Worm (Caenorhabditis elegans) whole organism, L4/young adult: ENCODE results near the gene E04F6.10.

Source experiments
- W03F9.2 ChIP-seq: fragments of 150-350 bp; optimal IDR thresholded peaks from 2 replicates; lab custom pipeline; 2014; ENCODE audit warnings: missing biosample characterization, missing genetic modification characterization
- dao-5 ChIP-seq: sonication (generic microtip); optimal IDR thresholded peaks from 2 replicates; lab custom pipeline; 2016; ENCODE audit warnings: missing genotype, missing genetic modification characterization, moderate library complexity, missing compliant biosample characterization
- him-1 ChIP-seq: sonication (generic microtip); optimal IDR thresholded peaks from 2 replicates; lab custom pipeline; 2016; ENCODE audit warnings: missing genotype, missing genetic modification reagents, missing genetic modification characterization, missing compliant biosample characterization

Gene E04F6.10

DNA sequence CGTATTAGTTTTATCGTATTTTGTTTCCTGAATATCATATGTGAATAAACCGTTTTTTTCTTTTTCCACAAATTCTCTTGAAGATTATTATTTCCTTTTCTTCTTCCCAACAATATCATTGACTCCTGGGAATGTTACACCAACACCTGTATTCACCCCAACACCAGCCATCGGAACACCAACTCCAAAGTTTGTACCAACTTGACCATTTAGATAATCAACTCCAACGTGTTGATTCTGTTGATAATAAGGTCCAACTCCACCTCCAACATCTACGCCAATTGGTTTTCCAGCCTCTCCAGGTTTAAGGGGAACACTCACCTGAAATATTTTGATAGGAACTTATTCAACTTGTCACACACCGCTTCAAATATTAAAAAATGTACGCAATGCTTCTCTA lies 19.5 kb downstream of the E04F6.10 start:
- TF ChIP-seq W03F9.2 (tag; lab: Kevin White, UChicago) (no peak), dao-5 (no peak), him-1 (no peak)

DNA sequence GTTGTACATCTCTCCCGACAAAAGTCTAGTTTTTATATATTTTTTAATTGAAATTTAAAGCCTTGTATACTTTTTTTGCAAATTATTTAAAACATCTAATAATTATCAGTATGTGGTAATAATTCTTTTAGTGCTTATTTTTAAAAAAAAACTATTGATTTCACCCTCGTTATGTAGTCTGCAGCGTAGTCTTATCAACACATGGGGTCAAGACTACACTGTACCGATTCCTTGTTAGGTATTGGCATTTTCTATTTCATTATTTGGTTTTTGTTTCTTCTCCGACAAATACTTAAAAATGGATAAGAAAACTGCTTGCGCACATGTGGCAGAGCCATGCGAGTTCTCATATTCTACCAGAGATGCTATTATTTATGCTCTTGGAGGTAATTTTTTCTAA lies 20.9 kb downstream of the E04F6.10 start, which contains the start of gene maoc-1:
TSS of gene maoc-1 (plus strand) at position 237 of the 400 bp plus-strand sequence.
- TF ChIP-seq W03F9.2 (tag; lab: Kevin White, UChicago) (no peak), him-1 (no peak), dao-5 (no peak)

DNA sequence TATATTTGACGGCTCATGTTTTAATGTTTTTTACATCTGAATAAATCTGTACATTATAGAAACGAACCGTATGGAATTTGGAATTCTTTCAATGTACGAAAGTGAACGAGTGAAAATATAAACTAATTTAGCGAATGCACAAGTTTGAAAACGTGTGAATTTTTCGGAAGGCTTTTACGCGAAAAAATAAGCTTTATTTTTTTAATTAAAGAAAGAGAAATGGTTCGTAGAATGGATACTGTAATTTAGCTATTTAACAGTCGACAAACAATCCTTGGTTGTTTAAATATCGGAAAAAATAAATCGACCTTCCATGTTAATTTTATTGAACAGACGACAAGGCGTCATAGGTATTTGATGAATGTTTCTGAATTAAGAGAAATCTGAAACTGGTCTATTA lies 21.4 kb downstream of the E04F6.10 start, which contains the start of gene acdh-12:
TSS of gene acdh-12 (minus strand) at position 101 of the 400 bp plus-strand sequence.
- no peak for TF ChIP-seq him-1
- TF ChIP-seq W03F9.2 (tag; lab: Kevin White, UChicago), result no peak
- TF ChIP-seq dao-5, result no peak

DNA sequence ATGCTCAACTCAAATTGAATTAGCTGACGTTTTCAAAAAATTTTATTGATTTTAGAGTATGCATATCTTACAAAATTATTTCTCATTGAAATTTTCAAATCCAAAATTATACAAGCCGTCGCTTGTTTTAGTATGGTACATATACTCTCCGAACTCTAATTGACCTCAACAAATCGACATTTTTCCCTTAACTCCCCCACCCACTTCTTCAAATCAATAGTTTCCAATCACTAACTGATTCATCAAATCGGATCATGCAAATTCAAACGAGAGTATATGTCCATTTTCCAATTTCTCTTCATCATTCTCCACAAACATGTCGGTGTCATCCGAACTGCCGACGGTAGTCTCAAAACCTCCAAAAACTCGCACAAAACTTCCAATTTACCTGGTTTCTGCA lies 27.8 kb downstream of the E04F6.10 start, which contains the start of gene E04F6.4:
TSS of gene E04F6.4 (plus strand) at position 301 of the 400 bp plus-strand sequence.
- TF ChIP-seq W03F9.2 (tag; lab: Kevin White, UChicago), result no peak
- no peak for TF ChIP-seq dao-5
- no peak for TF ChIP-seq him-1

DNA sequence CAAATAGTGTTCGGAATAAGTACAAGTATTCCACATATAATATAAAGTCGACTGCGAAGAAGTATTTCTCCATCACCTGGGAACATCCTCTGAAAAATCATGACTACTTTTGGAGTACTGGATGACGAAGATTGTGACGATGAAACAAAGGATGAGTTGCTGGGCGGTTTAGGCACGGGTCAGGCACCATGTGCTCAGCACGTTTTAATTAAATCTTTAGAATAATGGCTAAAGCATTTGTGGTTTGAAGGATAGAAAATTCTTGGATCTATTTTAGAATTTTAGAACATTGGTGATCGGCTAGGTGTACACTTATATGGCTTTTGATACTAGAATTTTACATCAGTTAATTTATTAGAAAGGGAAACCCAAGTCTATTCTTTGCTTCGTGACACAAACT lies 29.8 kb downstream of the E04F6.10 start, which contains the start of gene C27H5.6:
TSS of gene C27H5.6 (minus strand) at position 101 of the 400 bp plus-strand sequence.
- TF ChIP-seq him-1 (no peak), W03F9.2 (tag; lab: Kevin White, UChicago) (no peak), dao-5 (no peak)

DNA sequence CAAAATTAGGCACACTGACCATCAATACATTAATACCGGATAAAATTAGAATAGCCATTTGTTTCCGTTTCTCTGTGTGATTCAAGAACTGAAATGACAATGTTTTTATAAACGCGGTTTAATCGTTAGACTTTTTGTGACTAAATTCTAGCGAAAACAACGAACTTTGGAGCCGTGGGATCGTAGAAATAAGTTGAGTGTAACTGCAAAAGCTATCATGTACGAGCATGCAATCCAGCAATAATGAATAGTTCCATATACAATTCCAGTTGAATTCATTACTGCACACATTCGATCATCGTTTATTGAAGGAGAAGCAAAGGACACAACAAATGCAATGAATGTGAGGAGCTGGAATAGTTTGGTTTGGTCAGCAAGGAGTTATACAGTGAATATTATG lies 30.8 kb downstream of the E04F6.10 start:
- no peak for TF ChIP-seq him-1

DNA sequence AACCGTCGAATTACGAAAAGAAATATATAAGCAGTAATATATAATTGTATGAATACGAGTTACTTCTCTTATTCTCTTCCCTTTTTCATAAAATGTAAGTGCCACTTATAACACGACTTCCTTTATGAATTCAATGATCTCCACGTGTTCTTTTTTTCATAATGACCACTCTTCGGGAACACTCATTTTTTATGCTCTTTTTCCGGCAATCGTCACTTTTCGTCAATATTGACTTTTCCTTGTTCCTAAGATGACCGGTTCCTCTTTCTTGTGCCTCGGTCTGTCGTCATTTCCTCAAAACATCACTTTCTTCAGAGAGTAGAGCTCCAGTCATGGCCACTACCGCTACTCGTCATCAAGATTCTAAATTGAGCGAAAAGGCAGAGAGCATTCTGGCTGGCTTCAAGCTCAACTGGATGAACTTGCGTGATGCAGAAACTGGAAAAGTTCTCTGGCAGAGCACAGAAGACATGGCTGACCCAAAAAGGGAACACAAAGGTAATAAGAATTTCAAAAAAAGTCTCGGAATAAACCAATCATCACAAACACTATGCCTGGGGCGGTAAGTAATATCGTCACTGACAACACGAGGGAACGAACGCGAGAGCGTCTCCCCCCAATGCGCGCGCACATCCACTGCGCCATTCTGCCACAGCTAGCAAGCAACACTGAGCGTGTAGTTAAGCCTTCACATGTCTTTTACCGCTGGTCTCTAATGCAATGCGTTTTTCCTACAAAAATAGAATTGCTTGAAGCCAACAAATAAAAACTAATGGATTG lies 33.3 kb downstream of the E04F6.10 start, which contains the start of gene pdl-1:
TSS of gene pdl-1 (plus strand) at position 309 of the 780 bp plus-strand sequence.
- TF ChIP-seq W03F9.2 (tag; lab: Kevin White, UChicago) (peak; percentile 51), him-1 (peak; percentile 80), dao-5 (peak; percentile 94)

DNA sequence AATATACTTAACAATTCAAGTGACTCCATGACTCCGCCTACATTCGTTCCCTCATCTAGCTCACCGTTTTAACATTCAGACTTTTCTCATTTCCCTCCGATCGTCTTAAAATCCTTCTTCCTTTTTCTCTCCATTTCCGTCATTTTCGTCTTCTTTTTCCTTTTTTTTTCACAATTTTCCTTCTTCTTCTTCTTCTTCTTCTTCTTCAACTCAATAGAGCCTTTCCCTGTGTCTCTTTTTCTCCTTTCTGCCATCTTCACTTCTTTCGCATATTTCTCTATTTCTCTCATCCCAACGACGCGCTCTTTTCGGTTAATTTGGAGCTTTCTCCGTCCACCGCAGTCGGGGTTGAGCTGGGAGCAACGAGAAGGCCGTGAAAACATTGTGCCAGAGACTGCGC lies 34.3 kb downstream of the E04F6.10 start:
- TF ChIP-seq him-1 (no peak), dao-5 (no peak), W03F9.2 (tag; lab: Kevin White, UChicago) (no peak)

DNA sequence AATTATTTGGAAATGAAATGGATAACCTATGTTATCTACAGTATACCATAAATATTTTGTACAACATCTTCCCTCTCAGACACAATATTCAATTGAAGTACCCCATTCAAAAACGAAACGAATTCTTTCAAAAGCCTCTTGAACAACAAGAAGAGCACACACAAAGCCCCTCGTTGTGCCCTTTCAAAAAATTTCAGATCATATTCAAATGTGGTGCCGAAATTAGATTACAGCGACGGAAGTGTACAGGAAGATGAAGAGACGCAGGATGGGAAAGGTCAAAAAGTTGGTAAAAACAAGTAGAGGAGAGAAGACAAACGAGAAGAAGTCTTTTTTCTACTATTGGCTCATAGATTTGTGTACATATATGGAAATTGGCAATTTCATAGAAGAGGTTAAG lies 40.8 kb downstream of the E04F6.10 start:
- no peak for TF ChIP-seq W03F9.2 (tag; lab: Kevin White, UChicago)
- no peak for TF ChIP-seq dao-5
- TF ChIP-seq him-1, result no peak

DNA sequence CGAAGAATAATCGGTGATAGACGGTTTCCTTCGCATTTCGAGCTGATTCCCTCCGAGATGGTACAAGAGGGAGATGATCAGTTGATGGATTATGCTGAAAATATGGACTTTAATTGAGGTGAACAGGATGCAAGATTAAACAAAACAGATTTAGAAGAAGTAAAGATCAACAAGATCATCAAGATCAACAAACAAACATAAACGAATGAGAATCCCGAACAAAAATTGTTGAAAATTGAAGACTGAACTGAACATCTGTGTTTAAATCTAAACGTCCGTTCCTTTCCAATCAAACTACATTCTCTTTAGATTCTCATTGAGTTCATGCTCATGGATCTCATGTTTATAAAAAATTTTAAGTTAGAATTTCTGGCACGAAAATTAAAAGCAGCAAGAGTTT lies 42.1 kb downstream of the E04F6.10 start, which contains the start of gene glc-4:
TSS of gene glc-4 (minus strand) at position 101 of the 400 bp plus-strand sequence.
- TF ChIP-seq him-1, result no peak
- no peak for TF ChIP-seq dao-5
- TF ChIP-seq W03F9.2 (tag; lab: Kevin White, UChicago), result no peak

DNA sequence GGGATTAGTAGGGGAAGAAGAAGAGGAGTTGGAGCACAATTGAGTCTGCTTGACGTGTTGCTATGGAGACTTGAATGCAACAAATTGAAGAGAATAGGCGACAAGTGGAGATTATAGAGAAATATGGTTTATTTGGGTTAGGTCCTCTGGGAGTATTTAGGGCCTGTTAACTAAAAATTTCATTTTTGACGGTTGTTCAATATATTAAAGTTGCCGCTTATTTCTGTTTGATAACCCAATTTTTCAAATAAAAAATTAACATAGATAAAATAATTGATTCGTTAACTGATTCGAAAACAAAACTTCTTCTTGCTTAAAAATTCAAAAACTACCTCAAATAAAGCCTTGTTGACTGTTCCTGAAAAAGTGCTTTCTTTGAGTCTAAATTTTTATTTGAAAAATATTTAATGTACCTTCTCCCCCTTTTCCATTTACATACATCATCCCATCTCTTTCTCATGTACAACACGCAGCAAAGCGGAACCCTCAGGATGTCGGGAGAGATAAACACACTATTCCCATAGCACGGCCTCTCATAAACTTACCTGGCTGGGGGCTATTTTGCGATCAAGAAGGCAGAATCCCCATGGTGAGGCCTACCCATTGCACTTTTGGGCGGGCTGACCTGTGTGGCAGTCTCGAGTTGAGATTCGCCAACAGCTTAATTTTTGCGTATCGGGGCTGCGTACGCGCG lies 45.5 kb downstream of the E04F6.10 start, which contains the start of gene dyf-13:
TSS of gene dyf-13 (minus strand) at position 51 of the 694 bp plus-strand sequence.
- TF ChIP-seq him-1, result no peak
- no peak for TF ChIP-seq dao-5
- no peak for TF ChIP-seq W03F9.2 (tag; lab: Kevin White, UChicago)

DNA sequence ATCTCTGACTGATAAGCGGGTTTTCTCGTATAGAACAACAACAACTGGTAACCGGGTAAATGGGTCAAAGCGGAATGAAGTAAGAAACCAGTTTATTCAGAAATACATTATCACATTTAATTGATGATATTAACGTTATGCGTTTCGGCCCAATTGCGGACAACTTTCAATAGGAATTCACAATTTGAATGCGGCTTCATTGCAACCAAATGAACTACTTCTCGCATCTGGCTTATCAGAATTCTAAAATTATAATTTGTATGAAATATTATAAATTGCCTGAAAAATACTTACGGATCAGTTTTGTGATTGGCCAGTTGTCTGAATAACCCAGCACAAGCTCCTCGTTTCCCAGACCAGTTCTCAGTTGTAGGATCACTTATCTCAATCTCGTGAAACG lies 48.2 kb downstream of the E04F6.10 start, which contains the start of gene col-36:
TSS of gene col-36 (minus strand) at position 101 of the 400 bp plus-strand sequence.
- TF ChIP-seq W03F9.2 (tag; lab: Kevin White, UChicago), result no peak
- no peak for TF ChIP-seq dao-5
- TF ChIP-seq him-1, result no peak

DNA sequence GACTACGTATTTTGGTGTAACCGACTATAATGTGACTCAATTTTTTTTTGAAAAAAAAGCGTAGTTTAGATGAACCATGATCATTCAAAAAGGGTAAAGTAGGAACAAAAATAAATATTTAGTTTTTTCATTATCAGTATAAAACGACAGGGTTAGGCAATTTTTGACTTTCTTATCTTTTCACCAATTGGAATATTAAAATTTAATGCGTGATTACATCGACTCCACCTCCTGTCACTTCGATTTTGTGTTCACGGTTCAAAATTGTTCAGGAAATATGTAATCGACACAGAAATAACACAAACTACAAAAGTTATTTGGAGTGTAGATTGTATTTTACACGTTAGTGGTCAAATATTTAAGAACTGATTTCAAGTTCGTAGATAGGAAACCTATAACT lies 50.2 kb downstream of the E04F6.10 start:
- no peak for TF ChIP-seq W03F9.2 (tag; lab: Kevin White, UChicago)
- TF ChIP-seq him-1, result no peak

DNA sequence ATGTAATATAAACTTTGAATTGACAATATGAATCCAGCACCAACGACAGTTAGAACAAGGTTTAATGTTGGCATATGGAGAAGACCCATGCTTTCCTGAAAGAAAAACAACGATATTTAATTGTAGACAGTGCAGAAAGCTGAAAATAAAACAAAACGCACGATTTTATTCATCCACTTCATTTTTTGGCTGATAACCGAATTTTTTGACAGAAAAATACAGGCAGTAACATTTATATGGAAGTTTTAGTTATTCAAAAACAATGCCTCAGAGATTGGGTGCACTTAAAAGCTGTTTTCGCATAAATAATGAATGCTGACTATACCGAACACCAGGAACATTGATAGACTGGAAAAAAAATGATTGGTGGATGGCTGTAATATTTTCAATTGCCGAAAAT lies 51.2 kb downstream of the E04F6.10 start, which contains the start of gene mfsd-13.2:
TSS of gene mfsd-13.2 (minus strand) at position 101 of the 400 bp plus-strand sequence.
- TF ChIP-seq W03F9.2 (tag; lab: Kevin White, UChicago), result no peak
- TF ChIP-seq dao-5, result no peak
- no peak for TF ChIP-seq him-1
